Worm (Caenorhabditis elegans) whole organism, young adult: ENCODE data around the gene B0302.4.

Experiments
- Y67H2A.10 ChIP-seq: fragments of 200-800 bp; sonication (Bioruptor generic); conservative IDR thresholded peaks from 2 replicates; pipeline ENCODE4 v1.3.6; 2022; ENCODE audit warnings: missing genetic modification reagents, missing genetic modification characterization, missing compliant biosample characterization
- ZK185.1 ChIP-seq: sonication (generic microtip); optimal IDR thresholded peaks from 2 replicates; lab custom pipeline; 2016; ENCODE audit warnings: mild to moderate bottlenecking, missing genetic modification characterization, missing compliant biosample characterization; ENCODE audit not compliant: poor library complexity, severe bottlenecking
- chd-7 ChIP-seq: sonication (generic microtip); optimal IDR thresholded peaks from 2 replicates; lab custom pipeline; 2016; ENCODE audit warnings: mild to moderate bottlenecking, missing genetic modification characterization, moderate library complexity, missing compliant biosample characterization
- hmg-1.2 ChIP-seq: fragments of 200-800 bp; sonication (Bioruptor generic); IDR thresholded peaks from 2 replicates; pipeline ENCODE4 v1.3.6; 2022; ENCODE audit warnings: missing genetic modification reagents, missing genetic modification characterization, missing compliant biosample characterization
- rcor-1 ChIP-seq: fragments of 200-800 bp; sonication (Bioruptor generic); IDR thresholded peaks from 2 replicates; pipeline ENCODE4 v1.3.6; 2022; ENCODE audit warnings: missing genetic modification reagents, missing genetic modification characterization, missing compliant biosample characterization
- unc-130 ChIP-seq: sonication (generic microtip); optimal IDR thresholded peaks from 2 replicates; lab custom pipeline; 2016; ENCODE audit warnings: missing genetic modification reagents, missing genetic modification characterization, missing compliant biosample characterization

- no peak for TF ChIP-seq chd-7 (tag; lab: Kevin White, UChicago)
- no peak for TF ChIP-seq ZK185.1
- TF ChIP-seq unc-130 (GFP tag; lab: Kevin White, UChicago): no peak
- TF ChIP-seq Y67H2A.10 (GFP tag; lab: Robert Waterston, UW): no peak
- no peak for TF ChIP-seq hmg-1.2 (GFP tag; lab: Robert Waterston, UW)
- TF ChIP-seq rcor-1 (GFP tag; lab: Robert Waterston, UW): no peak
These were observed 29.3 kb upstream of the B0302.4 start for ce11 chrX:17205853-17206252.
